Worm (Caenorhabditis elegans): ENCODE measurements around the gene D1005.4.
A peak's percentile ranks its signal among the peaks of the same experiment; 100 is the strongest.

Gene D1005.4

DNA sequence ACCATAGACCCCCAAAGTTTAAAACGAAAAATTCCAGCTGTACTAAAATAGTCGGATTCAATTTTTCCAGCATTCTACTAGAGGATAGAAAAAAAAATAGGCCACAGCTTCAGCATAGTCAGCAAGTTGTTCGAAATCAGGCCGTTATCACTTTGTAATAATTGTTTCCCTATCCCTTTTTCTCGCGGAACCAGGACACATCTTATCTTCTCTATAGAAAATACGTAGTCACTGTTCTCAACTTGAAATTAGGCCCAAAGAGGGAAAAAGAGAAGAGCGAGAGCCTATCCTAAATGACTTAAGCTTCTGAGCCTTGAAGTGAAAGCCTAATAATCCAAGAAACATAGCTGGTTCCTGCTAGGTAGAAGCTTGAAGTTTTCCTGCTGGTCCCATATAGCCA, 39.9 kb downstream of the D1005.4 start:
- TF ChIP-seq nhr-43 (tag; optimal IDR thresholded peaks at IDR 0.05; ENCODE audit: poor library complexity, severe bottlenecking) (peak; percentile 16), lin-39 (tag; optimal IDR thresholded peaks at IDR 0.05) (no peak), elt-2 (tag; optimal IDR thresholded peaks at IDR 0.05) (peak; percentile 33), nhr-76 (tag; optimal IDR thresholded peaks at IDR 0.05) (no peak), nhr-23 (tag; optimal IDR thresholded peaks at IDR 0.05) (peak; percentile 33), egl-5 (tag; optimal IDR thresholded peaks at IDR 0.05) (no peak), mml-1 (tag; optimal IDR thresholded peaks at IDR 0.05) (no peak), lsy-12 (tag; optimal IDR thresholded peaks at IDR 0.05) (peak; percentile 34), skn-1 (tag; optimal IDR thresholded peaks at IDR 0.05) (no peak), nhr-67 (tag; optimal IDR thresholded peaks at IDR 0.05) (no peak), unc-62 (GFP tag; optimal IDR thresholded peaks at IDR 0.05) (no peak), nhr-25 (tag; optimal IDR thresholded peaks at IDR 0.05) (peak; percentile 11), ama-1 (optimal IDR thresholded peaks at IDR 0.05) (peak; percentile 89), sea-2 (GFP tag; optimal IDR thresholded peaks at IDR 0.05) (no peak)

DNA sequence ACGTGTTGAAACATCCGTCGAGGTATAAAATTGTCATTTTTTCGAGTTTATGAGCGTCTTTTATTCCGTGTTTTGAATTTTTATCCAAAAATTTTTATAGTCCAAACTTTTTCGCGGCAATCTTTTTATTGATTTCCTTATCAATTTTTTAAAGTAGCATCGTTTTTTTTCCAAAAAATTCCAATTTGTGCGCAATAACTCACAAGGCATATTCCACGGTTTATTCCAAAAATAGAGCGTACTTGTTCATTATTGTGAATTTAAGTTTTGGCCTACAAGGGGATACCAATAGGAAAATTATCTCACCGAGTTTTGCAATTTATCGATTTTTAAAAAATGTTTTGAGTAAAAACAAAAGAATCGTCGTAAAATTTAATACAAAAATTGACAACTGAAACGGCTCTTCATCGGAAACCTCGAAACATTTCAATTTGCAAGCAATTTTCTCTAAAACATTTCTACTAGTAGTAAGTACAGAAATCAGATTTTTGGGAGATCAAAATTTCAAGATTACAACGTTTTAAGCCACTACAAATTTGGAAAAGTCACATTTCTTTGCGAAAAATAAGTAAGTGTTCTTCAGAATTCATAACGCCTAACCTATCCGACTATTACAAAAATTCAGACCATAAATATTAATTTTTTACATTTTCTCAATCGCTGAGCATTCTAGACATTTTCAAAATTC, 41.9 kb downstream of the D1005.4 start:
- TF ChIP-seq nhr-23 (tag; optimal IDR thresholded peaks at IDR 0.05) (peak; percentile 21), ceh-28 (tag; optimal IDR thresholded peaks at IDR 0.05) (peak; percentile 28), elt-2 (tag; optimal IDR thresholded peaks at IDR 0.05) (peak; percentile 34), fos-1 (tag; optimal IDR thresholded peaks at IDR 0.05) (no peak)

- TF ChIP-seq ceh-28 (tag; optimal IDR thresholded peaks at IDR 0.05): no peak
- no peak for TF ChIP-seq daf-12 (tag; optimal IDR thresholded peaks at IDR 0.05)
Measured at ce11 chrX:1441602-1442183, 43.9 kb downstream of the D1005.4 start.

DNA sequence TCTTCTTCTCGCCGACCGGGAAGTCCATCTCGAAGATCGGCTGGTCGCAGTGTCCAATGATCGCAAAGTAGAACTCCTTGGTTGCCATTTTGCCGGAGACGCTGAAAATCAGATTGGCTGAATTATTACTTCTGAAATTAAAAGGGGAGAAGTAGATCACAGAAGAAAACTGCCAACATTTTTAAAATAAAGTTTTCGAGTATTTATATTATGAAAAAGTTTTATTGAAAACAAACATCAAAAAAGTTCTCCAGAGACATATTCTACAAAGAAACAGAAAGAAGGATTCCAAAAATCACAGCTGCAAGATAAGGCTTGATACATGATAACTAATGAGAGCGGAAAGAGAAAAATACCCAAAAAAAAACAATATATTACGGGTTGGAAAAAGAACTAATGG, 45.5 kb downstream of the D1005.4 start, which contains the start of gene sedl-1:
sedl-1 (minus strand) TSS at position 101 of the 400 bp plus-strand sequence.
- TF ChIP-seq nhr-77 (tag; optimal IDR thresholded peaks at IDR 0.05): no peak
- TF ChIP-seq nhr-12 (tag; optimal IDR thresholded peaks at IDR 0.05): no peak
- TF ChIP-seq egl-5 (tag; optimal IDR thresholded peaks at IDR 0.05): no peak
- no peak for TF ChIP-seq hmg-11 (tag; optimal IDR thresholded peaks at IDR 0.05)
- TF ChIP-seq skn-1 (tag; optimal IDR thresholded peaks at IDR 0.05): no peak
- TF ChIP-seq mdl-1 (tag; optimal IDR thresholded peaks at IDR 0.05): no peak
- TF ChIP-seq tbx-2 (tag; optimal IDR thresholded peaks at IDR 0.05): no peak
- no peak for TF ChIP-seq ztf-4 (tag; optimal IDR thresholded peaks at IDR 0.05)
- TF ChIP-seq nhr-11 (tag; optimal IDR thresholded peaks at IDR 0.05): no peak
- no peak for TF ChIP-seq jun-1 (tag; optimal IDR thresholded peaks at IDR 0.05)
- TF ChIP-seq lin-39 (tag; optimal IDR thresholded peaks at IDR 0.05): no peak
- no peak for TF ChIP-seq pha-4 (tag; optimal IDR thresholded peaks at IDR 0.05)
- no peak for TF ChIP-seq ceh-9 (tag; optimal IDR thresholded peaks at IDR 0.05)
- TF ChIP-seq aly-2 (tag; optimal IDR thresholded peaks at IDR 0.05): no peak
- TF ChIP-seq nhr-25 (tag; optimal IDR thresholded peaks at IDR 0.05): no peak
- no peak for TF ChIP-seq nhr-23 (tag; optimal IDR thresholded peaks at IDR 0.05)
- no peak for TF ChIP-seq ceh-82 (tag; optimal IDR thresholded peaks at IDR 0.05)
- no peak for TF ChIP-seq zag-1 (tag; optimal IDR thresholded peaks at IDR 0.05)
- no peak for TF ChIP-seq ztf-11 (tag; optimal IDR thresholded peaks at IDR 0.05)
- TF ChIP-seq lin-15B (tag; optimal IDR thresholded peaks at IDR 0.05): no peak

- TF ChIP-seq unc-62 (GFP tag; optimal IDR thresholded peaks at IDR 0.05) (no peak), fkh-2 (tag; optimal IDR thresholded peaks at IDR 0.05) (no peak), nhr-11 (tag; optimal IDR thresholded peaks at IDR 0.05) (no peak), mdl-1 (tag; optimal IDR thresholded peaks at IDR 0.05) (peak; percentile 7), ceh-28 (tag; optimal IDR thresholded peaks at IDR 0.05) (peak; percentile 7), ZK546.5 (tag; optimal IDR thresholded peaks at IDR 0.05) (no peak), snpc-4 (tag; optimal IDR thresholded peaks at IDR 0.05) (no peak), tbx-2 (tag; optimal IDR thresholded peaks at IDR 0.05) (no peak), fkh-10 (GFP tag; optimal IDR thresholded peaks at IDR 0.05) (peak; percentile 16)
Measured at ce11 chrX:1438925-1439324, 46.7 kb downstream of the D1005.4 start.
